Worm (Caenorhabditis elegans): Measurements from ENCODE around the gene npr-31.

DNA sequence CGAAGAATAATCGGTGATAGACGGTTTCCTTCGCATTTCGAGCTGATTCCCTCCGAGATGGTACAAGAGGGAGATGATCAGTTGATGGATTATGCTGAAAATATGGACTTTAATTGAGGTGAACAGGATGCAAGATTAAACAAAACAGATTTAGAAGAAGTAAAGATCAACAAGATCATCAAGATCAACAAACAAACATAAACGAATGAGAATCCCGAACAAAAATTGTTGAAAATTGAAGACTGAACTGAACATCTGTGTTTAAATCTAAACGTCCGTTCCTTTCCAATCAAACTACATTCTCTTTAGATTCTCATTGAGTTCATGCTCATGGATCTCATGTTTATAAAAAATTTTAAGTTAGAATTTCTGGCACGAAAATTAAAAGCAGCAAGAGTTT lies 30.4 kb downstream of the npr-31 start, which contains the start of gene glc-4:
- TF ChIP-seq dao-5 (tag; optimal IDR thresholded peaks at IDR 0.05) (no peak), W03F9.2 (tag; optimal IDR thresholded peaks at IDR 0.05) (no peak)
